Worm (Caenorhabditis elegans) whole organism, dauer: ENCODE data around the gene gnrr-4.

Experiments used
- unc-62 ChIP-seq: sonication (generic microtip); optimal IDR thresholded peaks from 2 replicates; lab custom pipeline; 2017; ENCODE audit warnings: missing biosample characterization, missing genetic modification reagents, missing genetic modification characterization

The gnrr-4 gene

DNA sequence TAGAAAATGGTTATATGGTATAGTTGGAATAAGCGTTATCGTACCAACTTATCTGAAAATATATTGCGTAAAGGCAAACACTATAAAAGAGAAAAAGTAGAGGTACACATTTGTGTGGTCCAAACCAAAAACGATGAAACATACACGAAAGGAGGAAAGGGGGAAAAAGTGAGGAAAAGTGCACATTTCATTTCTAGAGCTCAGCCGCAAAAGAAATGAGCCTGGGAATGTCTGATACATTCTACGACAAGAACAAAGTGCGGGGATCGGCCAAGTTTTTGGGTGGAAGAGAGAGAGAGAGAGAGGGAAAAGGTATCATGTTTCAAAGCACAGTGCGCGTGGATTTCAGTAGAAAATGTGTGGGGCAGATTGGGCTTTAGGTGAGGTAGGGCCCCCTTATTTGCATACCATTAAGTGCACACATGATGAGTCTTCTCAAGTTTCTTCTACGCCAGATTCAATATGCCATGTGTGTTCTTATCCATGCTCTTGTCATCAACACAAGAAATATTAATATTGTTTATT, 9.3 kb downstream of the gnrr-4 start, which contains the start of gene rgs-6:
TSS of gene rgs-6 (minus strand) at position 51 of the 525 bp plus-strand sequence.
- TF ChIP-seq unc-62 (GFP tag; lab: Kevin White, UChicago): no peak

DNA sequence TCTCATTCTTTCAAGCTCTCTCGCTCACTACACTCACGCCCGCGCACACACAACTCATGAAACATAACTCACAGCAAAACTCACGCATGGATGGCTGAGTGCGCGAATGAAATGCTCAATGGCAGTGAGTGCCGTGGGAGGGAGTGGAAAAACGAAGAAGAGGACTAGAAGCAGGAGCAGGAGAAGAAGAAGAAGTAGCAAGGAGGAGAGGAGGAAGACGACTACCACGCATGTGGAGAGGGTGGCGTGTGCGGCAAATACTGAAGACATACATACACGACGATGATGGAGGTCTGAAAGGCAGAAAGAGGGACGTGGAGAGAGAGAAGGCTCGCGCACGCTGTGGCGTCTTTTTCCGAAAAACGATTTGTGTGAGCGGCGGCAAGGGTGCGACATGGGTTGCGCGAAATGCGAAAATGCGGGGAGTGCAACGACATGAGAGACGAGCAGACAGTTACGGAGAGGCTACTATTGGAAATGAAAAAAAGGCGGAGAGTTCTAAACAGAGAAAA, 14.1 kb downstream of the gnrr-4 start:
- no peak for TF ChIP-seq unc-62 (GFP tag; lab: Kevin White, UChicago)

- TF ChIP-seq unc-62 (GFP tag; lab: Kevin White, UChicago): no peak
Observed at ce11 chrX:5726160-5726559, 16.9 kb downstream of the gnrr-4 start.

DNA sequence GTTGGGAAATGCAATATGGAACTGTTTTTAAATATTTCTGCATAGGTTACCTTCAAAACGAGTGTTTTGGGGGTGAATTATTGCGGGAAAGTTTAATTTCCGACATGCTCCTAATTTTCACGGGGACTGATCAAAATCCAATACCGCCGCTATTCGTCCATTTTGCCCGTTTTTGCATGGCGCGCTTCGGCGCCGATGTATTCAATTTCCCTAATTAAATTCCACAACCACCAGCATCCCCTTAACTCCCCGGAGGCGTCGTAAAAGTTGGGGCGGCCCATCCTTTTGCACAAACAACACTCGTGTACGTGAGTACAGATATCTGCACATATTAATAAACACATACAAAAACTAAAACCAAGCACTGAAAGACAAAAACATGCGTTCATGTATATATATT, 18.6 kb downstream of the gnrr-4 start:
- no peak for TF ChIP-seq unc-62 (GFP tag; lab: Kevin White, UChicago)

DNA sequence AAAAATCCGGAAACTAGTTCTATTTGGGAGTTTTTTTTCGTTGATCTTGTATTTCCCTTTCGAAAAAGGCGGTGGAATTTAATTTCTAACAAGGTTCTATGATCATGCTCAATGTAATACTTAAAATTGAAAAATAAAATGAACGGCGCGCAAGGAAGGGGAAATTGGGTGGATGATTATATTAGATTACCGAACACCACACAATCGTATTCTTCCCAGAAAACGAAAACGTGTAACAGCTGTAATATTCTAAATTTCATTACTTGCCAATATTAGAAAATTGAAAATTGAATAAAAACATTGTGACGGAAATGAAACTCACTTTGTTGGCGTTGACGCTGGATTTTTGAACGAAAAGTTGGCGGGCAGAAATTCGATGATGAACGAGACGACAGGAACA, 19.4 kb downstream of the gnrr-4 start:
- TF ChIP-seq unc-62 (GFP tag; lab: Kevin White, UChicago): no peak

DNA sequence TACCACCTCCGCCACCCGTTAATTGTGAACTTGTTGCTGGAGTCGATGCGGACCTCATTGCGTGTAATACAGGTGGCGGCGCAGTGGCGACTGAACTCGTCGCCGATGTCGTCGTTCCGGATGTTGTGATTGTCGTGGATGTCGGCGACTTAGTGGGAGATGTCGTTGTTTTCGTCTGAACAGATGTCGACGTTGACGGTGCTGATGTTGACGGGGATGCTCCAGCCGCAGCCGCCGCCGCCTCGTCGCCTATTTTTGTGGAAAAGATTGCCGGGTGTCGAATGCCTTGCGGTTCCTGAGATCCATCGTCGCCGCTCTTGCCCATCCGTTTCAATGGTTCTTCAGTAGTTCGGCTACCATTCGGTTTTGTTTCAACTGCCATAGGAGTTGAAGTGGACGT, 22.2 kb downstream of the gnrr-4 start:
- no peak for TF ChIP-seq unc-62 (GFP tag; lab: Kevin White, UChicago)

- no peak for TF ChIP-seq unc-62 (GFP tag; lab: Kevin White, UChicago)
Observed at ce11 chrX:5720124-5720523, 23.0 kb downstream of the gnrr-4 start, which contains the start of gene C41G11.1. Gene C41G11.1 (minus strand): TSS chrX:5720224.

ce11 chrX:5715831-5716364, 27.2 kb downstream of the gnrr-4 start:
- TF ChIP-seq unc-62 (GFP tag; lab: Kevin White, UChicago): no peak

- no peak for TF ChIP-seq unc-62 (GFP tag; lab: Kevin White, UChicago)
Observed at ce11 chrX:5715369-5715768, 27.7 kb downstream of the gnrr-4 start.

DNA sequence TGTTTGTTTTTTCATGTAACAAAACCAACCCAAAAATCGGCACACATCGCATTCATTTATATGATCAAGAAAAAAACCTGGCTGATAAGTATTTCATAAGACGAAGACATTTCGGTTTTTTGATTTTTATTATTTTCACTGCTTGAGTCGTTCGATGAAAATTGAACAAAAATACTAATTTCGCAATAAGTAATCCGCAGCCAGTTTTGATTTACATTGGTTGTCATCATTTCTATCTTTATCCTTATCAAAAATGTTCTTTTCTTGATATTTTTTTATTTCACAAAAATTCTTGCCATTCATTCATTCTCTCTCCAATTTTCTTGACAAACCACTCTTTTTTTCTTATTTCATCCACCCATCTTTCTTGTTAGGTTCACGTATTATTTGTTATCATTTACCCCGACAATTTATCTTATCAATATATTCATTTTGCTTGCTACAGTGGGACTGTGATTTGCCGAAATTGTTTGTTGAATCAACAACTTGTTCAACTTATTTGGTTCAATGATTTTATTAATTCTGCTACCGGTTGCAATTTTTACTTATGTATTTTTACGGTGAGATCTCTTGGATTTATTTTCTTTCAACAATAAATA, 28.9 kb downstream of the gnrr-4 start, which contains the start of gene cyp-43A1:
TSS of gene cyp-43A1 (plus strand) at position 446 of the 599 bp plus-strand sequence.
- no peak for TF ChIP-seq unc-62 (GFP tag; lab: Kevin White, UChicago)

ce11 chrX:5713479-5713878, 29.6 kb downstream of the gnrr-4 start:
- no peak for TF ChIP-seq unc-62 (GFP tag; lab: Kevin White, UChicago)

DNA sequence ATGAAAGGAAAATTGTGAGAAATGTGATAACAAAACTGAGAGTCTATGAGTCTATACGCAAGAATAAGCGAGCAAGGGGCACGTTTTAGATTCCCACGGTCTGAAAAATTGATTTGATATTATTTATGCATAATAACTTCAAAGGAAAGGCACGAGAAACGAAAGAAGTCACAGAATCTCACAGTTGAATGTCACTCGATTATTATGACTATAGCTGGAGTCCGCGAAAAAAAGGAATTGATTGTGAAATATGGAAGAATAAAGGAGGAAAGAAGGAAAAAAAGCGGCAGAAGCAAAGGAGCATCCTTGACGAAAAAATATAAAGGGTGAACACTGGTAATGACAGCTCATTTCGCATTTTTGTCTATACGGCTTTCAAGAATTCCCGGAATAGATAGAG, 32.5 kb downstream of the gnrr-4 start, which contains the start of gene cat-1:
TSS of gene cat-1 (minus strand) at position 101 of the 400 bp plus-strand sequence.
- no peak for TF ChIP-seq unc-62 (GFP tag; lab: Kevin White, UChicago)

DNA sequence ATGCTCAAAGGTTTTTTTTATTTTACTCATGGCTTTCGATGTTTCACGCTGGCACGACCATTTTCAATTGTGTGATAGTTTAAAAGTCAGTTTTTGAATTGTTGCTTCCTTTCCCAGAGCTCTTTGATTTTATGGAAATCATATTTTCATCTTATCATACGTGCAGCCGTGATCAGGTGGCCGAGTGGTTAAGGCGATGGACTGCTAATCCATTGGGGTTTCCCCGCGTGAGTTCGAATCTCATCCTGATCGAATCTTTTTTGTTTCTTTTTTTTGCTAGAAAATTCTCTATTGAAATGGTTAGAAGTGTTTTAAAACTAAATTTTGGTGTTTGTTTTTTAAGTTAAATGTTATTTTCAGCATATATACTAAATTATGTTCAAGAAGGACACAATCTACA, 33.9 kb downstream of the gnrr-4 start:
- no peak for TF ChIP-seq unc-62 (GFP tag; lab: Kevin White, UChicago)

- no peak for TF ChIP-seq unc-62 (GFP tag; lab: Kevin White, UChicago)
Observed at ce11 chrX:5707809-5708208, 35.3 kb downstream of the gnrr-4 start.

ce11 chrX:5699555-5699954, 43.6 kb downstream of the gnrr-4 start:
- no peak for TF ChIP-seq unc-62 (GFP tag; lab: Kevin White, UChicago)

- no peak for TF ChIP-seq unc-62 (GFP tag; lab: Kevin White, UChicago)
Observed at ce11 chrX:5698419-5698818, 44.7 kb downstream of the gnrr-4 start.

ce11 chrX:5697208-5697607, 45.9 kb downstream of the gnrr-4 start, which contains the start of gene W01C8.5:
Gene W01C8.5 (minus strand): TSS chrX:5697308.
- no peak for TF ChIP-seq unc-62 (GFP tag; lab: Kevin White, UChicago)
